Worm (Caenorhabditis elegans): ENCODE results near the gene acr-7.

DNA sequence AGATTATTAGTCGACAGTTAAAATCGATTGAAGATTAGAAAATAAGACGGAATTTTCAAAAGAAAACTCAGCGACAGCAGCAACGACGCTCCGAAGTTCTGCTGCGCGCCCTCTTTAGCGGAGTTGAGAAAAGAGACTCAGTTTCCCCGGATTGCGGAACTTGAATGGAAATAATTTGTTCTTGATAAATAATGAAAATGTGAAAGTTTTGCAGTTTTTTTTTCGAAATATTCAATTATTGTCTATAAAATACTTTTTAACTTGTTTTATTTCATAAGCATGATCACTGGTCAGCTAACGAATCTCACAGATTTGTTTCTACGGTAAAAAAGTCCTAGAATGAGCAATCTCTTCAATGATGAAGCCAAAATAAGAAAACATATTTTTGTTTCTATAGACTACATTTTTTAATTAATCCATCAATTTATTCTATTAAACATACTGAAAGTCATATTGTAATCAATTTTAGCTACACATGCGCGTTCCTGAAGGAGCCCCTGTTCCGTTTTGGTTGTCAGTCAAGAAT, 8.0 kb upstream of the acr-7 start, which contains the start of the genes cec-3 and T09A5.15:
- no peak for TF ChIP-seq sox-4 (tag; optimal IDR thresholded peaks at IDR 0.05)
- TF ChIP-seq sox-2 (GFP tag; IDR thresholded peaks at IDR 0.05): no peak
- TF ChIP-seq dmd-4 (tag; optimal IDR thresholded peaks at IDR 0.05; ENCODE audit: borderline replicate concordance): no peak
- no peak for TF ChIP-seq nhr-11 (tag; optimal IDR thresholded peaks at IDR 0.05)
- TF ChIP-seq pag-3 (tag; optimal IDR thresholded peaks at IDR 0.05; ENCODE audit: borderline replicate concordance): no peak
- TF ChIP-seq ceh-31 (tag; optimal IDR thresholded peaks at IDR 0.05): peak; percentile 79
- TF ChIP-seq C38D4.7 (GFP tag; optimal IDR thresholded peaks at IDR 0.05): no peak
- no peak for TF ChIP-seq unc-55 (GFP tag; optimal IDR thresholded peaks at IDR 0.05)
- TF ChIP-seq pqm-1 (tag; optimal IDR thresholded peaks at IDR 0.05): no peak
- TF ChIP-seq lim-6 (tag; optimal IDR thresholded peaks at IDR 0.05): no peak
- peak; percentile 42 for TF ChIP-seq nfya-1 (tag; optimal IDR thresholded peaks at IDR 0.05)
- no peak for TF ChIP-seq sdc-2 (tag; optimal IDR thresholded peaks at IDR 0.05)
- no peak for TF ChIP-seq pha-4 (tag; optimal IDR thresholded peaks at IDR 0.05)
- TF ChIP-seq ceh-9 (tag; optimal IDR thresholded peaks at IDR 0.05): no peak
